Worm (Caenorhabditis elegans): ENCODE results near the gene zmp-6.

ce11 chrIII:7207903-7208497 is 39.6 kb downstream of the zmp-6 start, which contains the start of gene rpl-6:
- peak; percentile 83 for TF ChIP-seq nhr-77 (tag; optimal IDR thresholded peaks at IDR 0.05)
- no peak for TF ChIP-seq aha-1 (tag; optimal IDR thresholded peaks at IDR 0.05)
- peak; percentile 85 for TF ChIP-seq fkh-8 (tag; optimal IDR thresholded peaks at IDR 0.05)

All from whole organism, L1 larva.